Fruit fly (Drosophila melanogaster) whole organism, embryonic: ENCODE data around the gene CG42232.

Experiments used
- Awh ChIP-seq: fragments of 200-800 bp; sonication (Bioruptor generic); IDR thresholded peaks from 2 replicates; pipeline ENCODE4, ENCODE4 v1.3.6; 2022; ENCODE audit warnings: missing biosample characterization, missing genetic modification characterization
- B-H2 ChIP-seq: fragments of 200-800 bp; sonication (Bioruptor generic); optimal IDR thresholded peaks from 2 replicates; lab custom pipeline; 2018; ENCODE audit warnings: missing biosample characterization, mild to moderate bottlenecking, missing genetic modification characterization
- Bteb2 ChIP-seq: fragments of 200-800 bp; sonication (Bioruptor generic); optimal IDR thresholded peaks from 2 replicates; lab custom pipeline; 2016; ENCODE audit warnings: missing biosample characterization, missing genetic modification characterization
- CG10431 ChIP-seq: fragments of 200-800 bp; sonication (Bioruptor generic); optimal IDR thresholded peaks from 3 replicates; lab custom pipeline; 2018; ENCODE audit warnings: missing biosample characterization, mild to moderate bottlenecking, missing genetic modification characterization
- CG12219 ChIP-seq: fragments of 200-800 bp; sonication (Bioruptor generic); optimal IDR thresholded peaks from 3 replicates; lab custom pipeline; 2018; ENCODE audit warnings: missing biosample characterization, mild to moderate bottlenecking, missing genetic modification characterization
- CG1233 ChIP-seq: fragments of 200-800 bp; sonication (Bioruptor generic); optimal IDR thresholded peaks from 4 replicates; lab custom pipeline; 2018; ENCODE audit warnings: missing biosample characterization, mild to moderate bottlenecking, missing genetic modification characterization
- CG13287 ChIP-seq: fragments of 200-800 bp; sonication (Bioruptor generic); IDR thresholded peaks from 2 replicates; pipeline ENCODE4 v1.3.6; 2022; ENCODE audit warnings: missing biosample characterization, missing genetic modification characterization; ENCODE audit not compliant: partially characterized antibody
- CG14050 ChIP-seq: fragments of 200-800 bp; sonication (Bioruptor generic); IDR thresholded peaks from 3 replicates; pipeline ENCODE4 v1.3.6; 2022; ENCODE audit warnings: missing biosample characterization, missing genetic modification characterization
- CG15269 ChIP-seq: fragments of 200-800 bp; sonication (Bioruptor generic); optimal IDR thresholded peaks from 2 replicates; lab custom pipeline; 2018; ENCODE audit warnings: missing biosample characterization, mild to moderate bottlenecking, missing genetic modification characterization, moderate library complexity
- CG16863 ChIP-seq: fragments of 200-800 bp; sonication (Bioruptor generic); optimal IDR thresholded peaks from 3 replicates; lab custom pipeline; 2016; ENCODE audit warnings: missing biosample characterization, missing genetic modification characterization
- CG17328 ChIP-seq: fragments of 200-800 bp; sonication (Bioruptor generic); IDR thresholded peaks from 2 replicates; pipeline ENCODE4 v1.3.6; 2022; ENCODE audit warnings: missing biosample characterization, missing genetic modification characterization
- CG2202 ChIP-seq: fragments of 200-800 bp; sonication (Bioruptor generic); optimal IDR thresholded peaks from 2 replicates; lab custom pipeline; 2018; ENCODE audit warnings: missing biosample characterization, mild to moderate bottlenecking, missing genetic modification characterization
- CG32532 ChIP-seq: fragments of 200-800 bp; sonication (Bioruptor generic); IDR thresholded peaks from 2 replicates; pipeline ENCODE4 v1.3.6; 2022; ENCODE audit warnings: missing biosample characterization, missing genetic modification characterization
- CG32772 ChIP-seq: fragments of 200-800 bp; sonication (Bioruptor generic); IDR thresholded peaks from 2 replicates; pipeline ENCODE4 v1.3.6; 2022; ENCODE audit warnings: missing biosample characterization, missing genetic modification characterization
- CG4617 ChIP-seq: fragments of 200-800 bp; sonication (Bioruptor generic); optimal IDR thresholded peaks from 3 replicates; lab custom pipeline; 2016; ENCODE audit warnings: missing biosample characterization, missing genetic modification characterization, borderline replicate concordance
- CG6854 ChIP-seq: fragments of 200-800 bp; sonication (Bioruptor generic); optimal IDR thresholded peaks from 3 replicates; lab custom pipeline; 2017; ENCODE audit warnings: missing biosample characterization, mild to moderate bottlenecking, missing genetic modification characterization
- CG7745 ChIP-seq: fragments of 200-800 bp; sonication (Bioruptor generic); optimal IDR thresholded peaks from 2 replicates; lab custom pipeline; 2018; ENCODE audit warnings: missing biosample characterization, mild to moderate bottlenecking, missing genetic modification characterization, moderate library complexity
- CG7928 ChIP-seq: fragments of 200-800 bp; sonication (Bioruptor generic); optimal IDR thresholded peaks from 2 replicates; lab custom pipeline; 2017; ENCODE audit warnings: missing biosample characterization, mild to moderate bottlenecking, missing genetic modification characterization
- CG8388 ChIP-seq: fragments of 200-800 bp; sonication (Bioruptor generic); optimal IDR thresholded peaks from 2 replicates; lab custom pipeline; 2019; ENCODE audit warnings: missing biosample characterization, mild to moderate bottlenecking, missing genetic modification characterization, moderate library complexity
- CkIIα-i1 ChIP-seq: fragments of 200-800 bp; sonication (Bioruptor generic); IDR thresholded peaks from 2 replicates; pipeline ENCODE4 v1.3.6; 2022; ENCODE audit warnings: missing biosample characterization, missing genetic modification characterization
- D19B ChIP-seq: fragments of 200-800 bp; sonication (Bioruptor generic); optimal IDR thresholded peaks from 2 replicates; lab custom pipeline; 2017; ENCODE audit warnings: missing biosample characterization, mild to moderate bottlenecking, missing genetic modification characterization
- Dek ChIP-seq: fragments of 200-800 bp; sonication (Bioruptor generic); optimal IDR thresholded peaks from 3 replicates; lab custom pipeline; 2019; ENCODE audit warnings: missing biosample characterization, mild to moderate bottlenecking, missing genetic modification characterization, moderate library complexity
- E2f2 ChIP-seq: fragments of 200-800 bp; sonication (Bioruptor generic); IDR thresholded peaks from 2 replicates; pipeline ENCODE4 v1.3.6; 2022; ENCODE audit warnings: missing biosample characterization, missing genetic modification characterization
- Gsc ChIP-seq: fragments of 200-800 bp; sonication (Bioruptor generic); IDR thresholded peaks from 2 replicates; pipeline ENCODE4 v1.3.6; 2022; ENCODE audit warnings: missing biosample characterization, missing genetic modification characterization
- HHEX ChIP-seq: fragments of 200-800 bp; sonication (Bioruptor generic); optimal IDR thresholded peaks from 3 replicates; lab custom pipeline; 2017; ENCODE audit warnings: missing biosample characterization, mild to moderate bottlenecking, missing genetic modification characterization, missing genetic modification reagents
- Hey ChIP-seq: fragments of 200-800 bp; sonication (Bioruptor generic); optimal IDR thresholded peaks from 3 replicates; lab custom pipeline; 2018; ENCODE audit warnings: missing biosample characterization, mild to moderate bottlenecking, missing genetic modification characterization
- HmgD ChIP-seq: fragments of 200-800 bp; sonication (Bioruptor generic); optimal IDR thresholded peaks from 3 replicates; lab custom pipeline; 2016; ENCODE audit warnings: missing biosample characterization, missing genetic modification characterization
- Lhr ChIP-seq: fragments of 200-800 bp; sonication (Bioruptor generic); optimal IDR thresholded peaks from 3 replicates; lab custom pipeline; 2017; ENCODE audit warnings: mild to moderate bottlenecking, missing biosample characterization, missing genetic modification reagents, missing genetic modification characterization
- MESR4 ChIP-seq: fragments of 200-800 bp; sonication (Bioruptor generic); optimal IDR thresholded peaks from 2 replicates; lab custom pipeline; 2018; ENCODE audit warnings: missing biosample characterization, mild to moderate bottlenecking, missing genetic modification characterization, moderate library complexity
- Myb ChIP-seq: fragments of 200-800 bp; sonication (Bioruptor generic); optimal IDR thresholded peaks from 2 replicates; lab custom pipeline; 2016; ENCODE audit warnings: missing biosample characterization, missing genetic modification characterization
- NC2β ChIP-seq: fragments of 200-800 bp; sonication (Bioruptor generic); optimal IDR thresholded peaks from 2 replicates; lab custom pipeline; 2016; ENCODE audit warnings: missing biosample characterization, missing genetic modification characterization
- Optix ChIP-seq: fragments of 200-800 bp; sonication (Bioruptor generic); IDR thresholded peaks from 3 replicates; pipeline ENCODE4 v1.3.6; 2022; ENCODE audit warnings: missing biosample characterization, missing genetic modification characterization
- Ravus ChIP-seq: fragments of 200-800 bp; sonication (Bioruptor generic); IDR thresholded peaks from 2 replicates; pipeline ENCODE4 v1.3.6; 2022; ENCODE audit warnings: missing biosample characterization, missing genetic modification characterization
- Side ChIP-seq: fragments of 200-800 bp; sonication (Bioruptor generic); optimal IDR thresholded peaks from 2 replicates; lab custom pipeline; 2016; ENCODE audit warnings: missing biosample characterization, missing genetic modification characterization
- Vsx1 ChIP-seq: fragments of 200-800 bp; sonication (Bioruptor generic); optimal IDR thresholded peaks from 2 replicates; lab custom pipeline; 2017; ENCODE audit warnings: missing biosample characterization, mild to moderate bottlenecking, missing genetic modification characterization, missing genetic modification reagents
- Xbp1 ChIP-seq: fragments of 200-800 bp; sonication (Bioruptor generic); optimal IDR thresholded peaks from 3 replicates; lab custom pipeline; 2016; ENCODE audit warnings: missing biosample characterization, mild to moderate bottlenecking, missing genetic modification characterization
- abd-A ChIP-seq: fragments of 200-800 bp; sonication (Bioruptor generic); optimal IDR thresholded peaks from 3 replicates; lab custom pipeline; 2019; ENCODE audit warnings: missing biosample characterization, mild to moderate bottlenecking, missing genetic modification characterization, moderate library complexity
- ac ChIP-seq: fragments of 200-800 bp; sonication (Bioruptor generic); optimal IDR thresholded peaks from 3 replicates; lab custom pipeline; 2017; ENCODE audit warnings: missing biosample characterization, mild to moderate bottlenecking, missing genetic modification characterization
- cato ChIP-seq: fragments of 200-800 bp; sonication (Bioruptor generic); optimal IDR thresholded peaks from 2 replicates; lab custom pipeline; 2016; ENCODE audit warnings: missing biosample characterization, missing genetic modification characterization, borderline replicate concordance
- dan ChIP-seq: fragments of 200-800 bp; sonication (Bioruptor generic); IDR thresholded peaks from 2 replicates; pipeline ENCODE4 v1.3.6; 2022; ENCODE audit warnings: missing biosample characterization, missing genetic modification characterization
- dati ChIP-seq: fragments of 200-800 bp; sonication (Bioruptor generic); IDR thresholded peaks from 2 replicates; pipeline ENCODE4 v1.3.6; 2022; ENCODE audit warnings: missing biosample characterization, missing genetic modification characterization
- disco-r ChIP-seq: fragments of 200-800 bp; sonication (Bioruptor generic); optimal IDR thresholded peaks from 2 replicates; lab custom pipeline; 2016; ENCODE audit warnings: missing biosample characterization, missing genetic modification characterization
- hb ChIP-seq: fragments of 200-800 bp; sonication (Bioruptor generic); IDR thresholded peaks from 3 replicates; pipeline ENCODE4 v1.3.6; 2022; ENCODE audit warnings: missing biosample characterization, missing genetic modification characterization; ENCODE audit not compliant: partially characterized antibody
- jigr1 ChIP-seq: fragments of 200-800 bp; sonication (Bioruptor generic); IDR thresholded peaks from 3 replicates; pipeline ENCODE4 v1.3.6; 2022; ENCODE audit warnings: missing biosample characterization, missing genetic modification characterization
- phol ChIP-seq: fragments of 200-800 bp; sonication (Bioruptor generic); optimal IDR thresholded peaks from 3 replicates; lab custom pipeline; 2018; ENCODE audit warnings: missing biosample characterization, mild to moderate bottlenecking, missing genetic modification characterization, moderate library complexity
- pros ChIP-seq: fragments of 200-800 bp; sonication (Bioruptor generic); optimal IDR thresholded peaks from 3 replicates; lab custom pipeline; 2019; ENCODE audit warnings: missing biosample characterization, mild to moderate bottlenecking, missing genetic modification characterization, moderate library complexity
- sens ChIP-seq: fragments of 200-800 bp; sonication (Bioruptor generic); peaks from one replicate; lab custom pipeline; 2016; ENCODE audit warnings: missing biosample characterization, missing genetic modification characterization
- ssp ChIP-seq: fragments of 200-800 bp; sonication (Bioruptor generic); IDR thresholded peaks from 2 replicates; pipeline ENCODE4 v1.3.6; 2022; ENCODE audit warnings: missing biosample characterization, missing genetic modification characterization
- tll ChIP-seq, 2 experiments: fragments of 200-800 bp in 1 of 2; fragments of >200 bp in 1 of 2; sonication (Bioruptor generic) in 1 of 2; optimal IDR thresholded peaks; 2 replicates each; lab custom pipeline; 2017 to 2019; ENCODE audit warnings: missing biosample characterization in 2 of 2, missing genetic modification characterization in 2 of 2, mild to moderate bottlenecking in 1 of 2, moderate library complexity in 1 of 2
- tna ChIP-seq: fragments of 200-800 bp; sonication (Bioruptor generic); IDR thresholded peaks from 2 replicates; pipeline ENCODE4 v1.3.6; 2022; ENCODE audit warnings: missing biosample characterization, missing genetic modification characterization; ENCODE audit not compliant: partially characterized antibody
- unpg ChIP-seq: fragments of 200-800 bp; sonication (Bioruptor generic); optimal IDR thresholded peaks from 3 replicates; lab custom pipeline; 2018; ENCODE audit warnings: missing biosample characterization, mild to moderate bottlenecking, missing genetic modification characterization, moderate library complexity

Gene CG42232

dm6 chr3R:16453597-16453996 lies 15.9 kb downstream of the CG42232 start, which contains the start of gene Pak3 (continued):
- TF ChIP-seq CG7745 (tag; lab: Kevin White, UChicago) = no peak
- TF ChIP-seq CG15269 = no peak
- TF ChIP-seq unpg (GFP tag; lab: Kevin White, UChicago) = no peak
- TF ChIP-seq CG12219 (GFP tag; lab: Kevin White, UChicago) = no peak
- TF ChIP-seq Dek (tag; lab: Kevin White, UChicago) = peak; percentile 31
- no peak for TF ChIP-seq CG32532 (GFP tag; lab: Robert Waterston, UW)
- TF ChIP-seq ac = no peak
- TF ChIP-seq abd-A = no peak
- no peak for TF ChIP-seq CG14050 (GFP tag; lab: Robert Waterston, UW)
- no peak for TF ChIP-seq CG10431
- no peak; the same call in 2 of the 3 replicates for TF ChIP-seq jigr1 (GFP tag; lab: Robert Waterston, UW)
- no peak; the same call in 1 of the 2 replicates for TF ChIP-seq tna (GFP tag; lab: Robert Waterston, UW)
- no peak for TF ChIP-seq dati (GFP tag; lab: Robert Waterston, UW)
- no peak for TF ChIP-seq pros (GFP tag; lab: Kevin White, UChicago)
- no peak for TF ChIP-seq cato (GFP tag; lab: Kevin White, UChicago)
- TF ChIP-seq Gsc = no peak
- no peak for TF ChIP-seq CG6854 (GFP tag; lab: Kevin White, UChicago)
- no peak for TF ChIP-seq Bteb2 (GFP tag; lab: Kevin White, UChicago)
- no peak for TF ChIP-seq Optix (GFP tag; lab: Robert Waterston, UW)
- peak; percentile 79 for TF ChIP-seq CG13287
- no peak for TF ChIP-seq HmgD
- 0 out of 2 replicates have a peak, but pooled peaks have one; percentile 10 for TF ChIP-seq Awh
- TF ChIP-seq Lhr (GFP tag; lab: Kevin White, UChicago) = peak; percentile 32
- TF ChIP-seq phol (tag; lab: Kevin White, UChicago) = peak; percentile 4
- TF ChIP-seq E2f2 (GFP tag; lab: Robert Waterston, UW) = peak; percentile 68
- no peak for TF ChIP-seq Myb (GFP tag; lab: Kevin White, UChicago)
- TF ChIP-seq CG16863 (GFP tag; lab: Kevin White, UChicago) = no peak
- no peak for TF ChIP-seq Side (GFP tag; lab: Kevin White, UChicago)
- TF ChIP-seq MESR4 (GFP tag; lab: Kevin White, UChicago) = peak; percentile 74
- TF ChIP-seq CG7928 (GFP tag; lab: Kevin White, UChicago) = peak; percentile 3
- no peak for TF ChIP-seq Hey
- TF ChIP-seq dan (GFP tag; lab: Robert Waterston, UW) = no peak
- TF ChIP-seq CG1233 (GFP tag; lab: Kevin White, UChicago) = no peak
- peak; percentile 61 for TF ChIP-seq ssp (GFP tag; lab: Robert Waterston, UW)
- no peak for TF ChIP-seq tll (GFP tag; optimal IDR thresholded peaks at IDR 0.05; lab: Kevin White, UChicago)
- TF ChIP-seq D19B = no peak
- TF ChIP-seq NC2β = peak; percentile 22
- no peak for TF ChIP-seq B-H2 (GFP tag; lab: Kevin White, UChicago)
- no peak for TF ChIP-seq CG8388
- TF ChIP-seq Xbp1 (GFP tag; lab: Kevin White, UChicago) = no peak
- no peak for TF ChIP-seq CkIIα-i1 (GFP tag; lab: Robert Waterston, UW)
- TF ChIP-seq disco-r (GFP tag; lab: Kevin White, UChicago) = no peak
- TF ChIP-seq hb = peak; percentile 17; the same call in 2 of the 3 replicates
- no peak for TF ChIP-seq HHEX (GFP tag; lab: Kevin White, UChicago)
- TF ChIP-seq CG2202 = no peak
- TF ChIP-seq CG4617 (GFP tag; lab: Kevin White, UChicago) = peak; percentile 84
- no peak for TF ChIP-seq CG32772
- TF ChIP-seq Ravus = no peak
- no peak for TF ChIP-seq CG17328 (GFP tag; lab: Robert Waterston, UW)
- TF ChIP-seq sens = peak; percentile 81
- TF ChIP-seq Vsx1 (GFP tag; lab: Kevin White, UChicago) = no peak
